Worm (Caenorhabditis elegans): Measurements from ENCODE around the gene Y41E3.13.

Y41E3.13 gene

ce11 chrIV:15074392-15074791 is 16.3 kb downstream of the Y41E3.13 start, which contains the start of gene srt-50:
Gene srt-50 (plus strand): TSS chrIV:15074692.
- TF ChIP-seq him-1 (tag; optimal IDR thresholded peaks at IDR 0.05) (no peak), dao-5 (tag; optimal IDR thresholded peaks at IDR 0.05) (no peak), W03F9.2 (tag; optimal IDR thresholded peaks at IDR 0.05) (no peak)

- TF ChIP-seq dao-5 (tag; optimal IDR thresholded peaks at IDR 0.05): no peak
- TF ChIP-seq him-1 (tag; optimal IDR thresholded peaks at IDR 0.05): no peak
- TF ChIP-seq W03F9.2 (tag; optimal IDR thresholded peaks at IDR 0.05): no peak
These were observed 40.2 kb downstream of the Y41E3.13 start, which contains the start of gene srt-49 for ce11 chrIV:15098294-15098693. Gene srt-49 (minus strand): TSS chrIV:15098394.

- TF ChIP-seq dao-5 (tag; optimal IDR thresholded peaks at IDR 0.05): no peak
- TF ChIP-seq him-1 (tag; optimal IDR thresholded peaks at IDR 0.05): no peak
- no peak for TF ChIP-seq W03F9.2 (tag; optimal IDR thresholded peaks at IDR 0.05)
These were observed 45.2 kb downstream of the Y41E3.13 start, which contains the start of gene srt-44 for ce11 chrIV:15103224-15103679. Gene srt-44 (plus strand): TSS chrIV:15103629.

ce11 chrIV:15107218-15107617 is 49.1 kb downstream of the Y41E3.13 start:
- TF ChIP-seq him-1 (tag; optimal IDR thresholded peaks at IDR 0.05) (no peak), W03F9.2 (tag; optimal IDR thresholded peaks at IDR 0.05) (no peak), dao-5 (tag; optimal IDR thresholded peaks at IDR 0.05) (no peak)
